Worm (Caenorhabditis elegans): ENCODE measurements around the gene cls-2.

ce11 chrIII:9075539-9075938, 20.7 kb downstream of the cls-2 start, which contains the start of gene F02A9.7:
- TF ChIP-seq dve-1 (tag; optimal IDR thresholded peaks at IDR 0.05): no peak
- no peak for TF ChIP-seq pha-4 (tag; optimal IDR thresholded peaks at IDR 0.05)

Measured in whole organism, late embryonic.